Worm (Caenorhabditis elegans): Measurements from ENCODE around the gene F55A11.1.

The F55A11.1 gene

ce11 chrV:11769646-11770045 is 5.5 kb upstream of the F55A11.1 start:
- TF ChIP-seq snpc-3.4 (tag; optimal IDR thresholded peaks at IDR 0.05) (no peak), lir-1 (GFP tag; conservative IDR thresholded peaks at IDR 0.05) (no peak), bed-1 (GFP tag; IDR thresholded peaks at IDR 0.05) (no peak), Y56A3A.18 (GFP tag; IDR thresholded peaks at IDR 0.05) (no peak), snpc-1.1 (tag; optimal IDR thresholded peaks at IDR 0.05; ENCODE audit: insufficient read depth) (no peak), egl-44 (GFP tag; IDR thresholded peaks at IDR 0.05) (no peak), nhr-120 (GFP tag; IDR thresholded peaks at IDR 0.05) (no peak), F22D6.2 (tag; optimal IDR thresholded peaks at IDR 0.05) (no peak), dpl-1 (GFP tag; optimal IDR thresholded peaks at IDR 0.05) (no peak), fkh-3 (tag; optimal IDR thresholded peaks at IDR 0.05) (no peak), zim-3 (tag; optimal IDR thresholded peaks at IDR 0.05) (no peak), T07F8.4 (tag; optimal IDR thresholded peaks at IDR 0.05) (no peak), rpc-1 (optimal IDR thresholded peaks at IDR 0.05) (no peak), rpc-1 (tag; optimal IDR thresholded peaks at IDR 0.05) (no peak), nhr-27 (tag; optimal IDR thresholded peaks at IDR 0.05) (no peak), lsl-1 (GFP tag; optimal IDR thresholded peaks at IDR 0.05) (no peak), F33H1.4 (GFP tag; IDR thresholded peaks at IDR 0.05) (no peak)

- TF ChIP-seq F52B5.7 (tag; optimal IDR thresholded peaks at IDR 0.05), result no peak
- TF ChIP-seq tbp1 (GFP tag; optimal IDR thresholded peaks at IDR 0.05), result no peak
- no peak for TF ChIP-seq let-526 (GFP tag; IDR thresholded peaks at IDR 0.05)
- TF ChIP-seq rpc-1 (optimal IDR thresholded peaks at IDR 0.05), result no peak
- no peak for TF ChIP-seq rpc-1 (tag; optimal IDR thresholded peaks at IDR 0.05)
- no peak for TF ChIP-seq T07F8.4 (tag; optimal IDR thresholded peaks at IDR 0.05)
- TF ChIP-seq ztf-28 (GFP tag; IDR thresholded peaks at IDR 0.05), result no peak
These were observed 2.8 kb upstream of the F55A11.1 start, which contains the start of gene sel-11 for ce11 chrV:11767028-11767427. sel-11 (plus strand) TSS chrV:11767328.

- TF ChIP-seq let-607 (tag; optimal IDR thresholded peaks at IDR 0.05), result peak; percentile 56 to 86
- TF ChIP-seq ztf-18 (tag; optimal IDR thresholded peaks at IDR 0.05), result no peak
- TF ChIP-seq hrde-1 (tag; optimal IDR thresholded peaks at IDR 0.05; ENCODE audit: borderline replicate concordance), result no peak
- no peak for TF ChIP-seq snpc-4 (GFP tag; optimal IDR thresholded peaks at IDR 0.05)
- TF ChIP-seq snpc-4 (tag; optimal IDR thresholded peaks at IDR 0.05), result peak in 1 of 4 experiments; percentile 2
- peak; percentile 3 for TF ChIP-seq snpc-3.4 (tag; optimal IDR thresholded peaks at IDR 0.05)
These were observed 1.3 kb downstream of the F55A11.1 start, which contains the start of gene T04F3.4 for ce11 chrV:11762863-11763262. T04F3.4 (minus strand) TSS chrV:11763049.

- no peak for TF ChIP-seq lin-40 (tag; optimal IDR thresholded peaks at IDR 0.05)
- TF ChIP-seq chd-7 (tag; optimal IDR thresholded peaks at IDR 0.05), result no peak
- no peak for TF ChIP-seq hrde-1 (tag; optimal IDR thresholded peaks at IDR 0.05; ENCODE audit: borderline replicate concordance)
- no peak for TF ChIP-seq F10E7.11 (tag; optimal IDR thresholded peaks at IDR 0.05)
- TF ChIP-seq B0336.3 (GFP tag; IDR thresholded peaks at IDR 0.05), result no peak
- TF ChIP-seq hmg-1.2 (GFP tag; IDR thresholded peaks at IDR 0.05), result no peak
- TF ChIP-seq ceh-79 (tag; optimal IDR thresholded peaks at IDR 0.05), result no peak
- no peak for TF ChIP-seq mxl-1 (tag; optimal IDR thresholded peaks at IDR 0.05)
- no peak for TF ChIP-seq atf-7 (tag; optimal IDR thresholded peaks at IDR 0.05)
- TF ChIP-seq snpc-3.4 (tag; optimal IDR thresholded peaks at IDR 0.05), result no peak
- TF ChIP-seq tlf-1 (GFP tag; optimal IDR thresholded peaks at IDR 0.05), result no peak
- no peak for TF ChIP-seq T07F8.4 (tag; optimal IDR thresholded peaks at IDR 0.05)
- TF ChIP-seq nhr-120 (GFP tag; IDR thresholded peaks at IDR 0.05), result no peak
- no peak for TF ChIP-seq F49E8.2 (tag; optimal IDR thresholded peaks at IDR 0.05; ENCODE audit: insufficient read depth)
- TF ChIP-seq F52B5.7 (tag; optimal IDR thresholded peaks at IDR 0.05), result no peak
- TF ChIP-seq cebp-1 (GFP tag; IDR thresholded peaks at IDR 0.05), result no peak
- no peak for TF ChIP-seq cebp-1 (tag; optimal IDR thresholded peaks at IDR 0.05)
- TF ChIP-seq attf-6 (GFP tag; IDR thresholded peaks at IDR 0.05), result no peak
- no peak for TF ChIP-seq snpc-4 (GFP tag; optimal IDR thresholded peaks at IDR 0.05)
- TF ChIP-seq snpc-4 (tag; optimal IDR thresholded peaks at IDR 0.05), result no peak
- TF ChIP-seq nhr-27 (tag; optimal IDR thresholded peaks at IDR 0.05), result no peak
- TF ChIP-seq lag-1 (GFP tag; IDR thresholded peaks at IDR 0.05), result no peak
These were observed 3.8 kb downstream of the F55A11.1 start, which contains the start of gene T04F3.5 for ce11 chrV:11760371-11760770. T04F3.5 (plus strand) TSS chrV:11760671.

Measured in whole organism, young adult.